Worm (Caenorhabditis elegans): ENCODE data around the gene fbxb-2.
"Not testable (repeated sequence)": the region's sequence is repeated elsewhere in the genome, so short reads cannot be mapped to it uniquely, and the experiment has no call there.

- TF ChIP-seq lin-35 (GFP tag; optimal IDR thresholded peaks at IDR 0.05); hrde-1 (tag; optimal IDR thresholded peaks at IDR 0.05; ENCODE audit: borderline replicate concordance); gei-17 (GFP tag; optimal IDR thresholded peaks at IDR 0.05); Y95B8A.8 (GFP tag; IDR thresholded peaks at IDR 0.05); lag-1 (GFP tag; IDR thresholded peaks at IDR 0.05); cebp-1 (GFP tag; IDR thresholded peaks at IDR 0.05); cebp-1 (tag; optimal IDR thresholded peaks at IDR 0.05); dpl-1 (GFP tag; optimal IDR thresholded peaks at IDR 0.05); nfya-1 (tag; optimal IDR thresholded peaks at IDR 0.05; ENCODE audit: borderline replicate concordance, insufficient read depth); mcd-1 (GFP tag; IDR thresholded peaks at IDR 0.05); F55B11.4 (tag; optimal IDR thresholded peaks at IDR 0.05; ENCODE audit: borderline replicate concordance, insufficient read depth); pha-4 (tag; optimal IDR thresholded peaks at IDR 0.05); unc-62 (GFP tag; optimal IDR thresholded peaks at IDR 0.05); lin-40 (tag; optimal IDR thresholded peaks at IDR 0.05): not testable (repeated sequence)
Observed at ce11 chrV:19228958-19229357, 8.1 kb downstream of the fbxb-2 start.

Measured in whole organism, young adult.